Fruit fly (Drosophila melanogaster): ENCODE measurements around the gene CG9702.

The CG9702 gene

DNA sequence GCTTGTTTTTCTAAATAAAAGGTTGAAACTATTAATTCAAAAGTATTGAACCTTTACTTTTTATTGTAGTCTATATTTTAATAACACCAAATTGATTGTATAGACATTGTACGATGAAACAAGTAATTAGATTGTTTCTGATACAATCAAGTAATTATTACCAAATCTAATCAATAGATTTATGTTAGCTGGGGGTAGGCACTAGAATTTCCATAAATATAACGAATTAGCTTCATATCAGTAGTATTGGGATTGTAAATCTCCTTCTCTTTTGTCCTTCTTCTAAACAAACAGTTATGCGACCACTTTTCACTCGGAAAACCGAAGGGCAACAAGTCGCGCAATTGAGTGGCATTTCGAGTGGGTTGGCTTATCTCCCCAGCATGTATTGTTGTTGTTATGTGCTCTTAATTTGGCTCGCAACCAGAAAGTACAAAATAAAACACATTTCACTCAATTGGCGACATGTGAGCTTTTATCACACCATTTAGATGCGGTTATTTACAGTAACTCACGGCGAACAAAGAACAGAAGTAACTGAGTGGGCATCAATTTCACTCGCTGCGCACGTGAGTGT is 20.3 kb downstream of the CG9702 start:
- TF ChIP-seq Rel (GFP tag; optimal IDR thresholded peaks at IDR 0.05) (no peak), Rel (tag; optimal IDR thresholded peaks at IDR 0.05) (peak; percentile 26), brk (GFP tag; optimal IDR thresholded peaks at IDR 0.05) (no peak)

DNA sequence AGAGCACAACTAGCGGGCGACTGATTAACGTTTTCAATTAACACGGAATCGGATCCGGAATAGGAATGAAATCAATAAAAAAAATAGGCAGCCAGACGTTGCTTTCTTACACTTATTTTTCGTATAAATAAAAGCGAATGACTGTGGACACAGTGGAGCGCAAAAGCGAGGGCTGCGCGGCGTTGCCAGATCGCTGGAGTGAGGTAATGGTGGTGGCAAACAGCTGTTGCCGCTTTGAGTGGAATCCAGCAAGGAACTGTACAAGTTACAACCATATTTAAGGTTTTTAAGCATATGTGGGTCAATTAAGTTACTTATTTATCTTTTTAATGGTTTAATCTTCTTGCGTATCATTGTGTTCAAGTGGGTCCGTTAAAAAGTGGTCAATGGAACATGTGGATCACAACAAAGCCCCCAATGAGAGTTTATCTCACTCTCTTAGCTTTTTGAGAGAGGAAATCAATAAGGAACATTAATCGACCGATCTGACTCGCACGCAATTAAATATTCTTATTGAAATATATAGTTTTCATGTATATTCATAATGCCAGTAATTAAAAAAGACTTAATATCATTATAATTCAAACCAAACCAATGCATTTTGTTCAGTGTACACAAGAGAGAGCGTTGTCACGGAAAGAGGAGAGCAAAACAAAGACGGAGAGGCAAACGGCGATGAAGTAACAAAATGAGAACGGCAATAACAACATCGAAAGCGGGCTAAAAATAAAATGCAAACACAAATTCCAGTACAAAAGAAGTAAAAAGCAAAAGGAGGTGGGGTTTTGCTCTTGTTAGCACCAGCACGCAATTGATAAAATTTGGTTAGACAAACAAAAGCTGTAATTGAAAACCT is 21.2 kb downstream of the CG9702 start:
- peak; percentile 83 for TF ChIP-seq HLH106 (tag; optimal IDR thresholded peaks at IDR 0.05)
- no peak for TF ChIP-seq Vsx2 (GFP tag; optimal IDR thresholded peaks at IDR 0.05; ENCODE audit: partially characterized antibody)
- peak; percentile 84 for TF ChIP-seq Sp1 (GFP tag; optimal IDR thresholded peaks at IDR 0.05)
- peak; percentile 90 for TF ChIP-seq OdsH (GFP tag; optimal IDR thresholded peaks at IDR 0.05)
- no peak for TF ChIP-seq Mio (GFP tag; optimal IDR thresholded peaks at IDR 0.05)
- TF ChIP-seq Jra (GFP tag; optimal IDR thresholded peaks at IDR 0.05) = peak; percentile 72
- TF ChIP-seq br (GFP tag; optimal IDR thresholded peaks at IDR 0.05) = peak; percentile 94
- no peak for TF ChIP-seq Abd-B (GFP tag; optimal IDR thresholded peaks at IDR 0.05)
- TF ChIP-seq Dif (GFP tag; optimal IDR thresholded peaks at IDR 0.05; ENCODE audit: partially characterized antibody) = peak; percentile 43
- peak; percentile 67 to 95 for TF ChIP-seq foxo (GFP tag; optimal IDR thresholded peaks at IDR 0.05)
- TF ChIP-seq dmrt93B (GFP tag; optimal IDR thresholded peaks at IDR 0.05) = peak; percentile 66
- no peak for TF ChIP-seq usp (GFP tag; optimal IDR thresholded peaks at IDR 0.05)
- TF ChIP-seq Hnf4 (GFP tag; optimal IDR thresholded peaks at IDR 0.05) = peak; percentile 89
- no peak for TF ChIP-seq jim (GFP tag; optimal IDR thresholded peaks at IDR 0.05)
- TF ChIP-seq Dfd (GFP tag; optimal IDR thresholded peaks at IDR 0.05) = no peak
- TF ChIP-seq CG9705 (GFP tag; optimal IDR thresholded peaks at IDR 0.05) = peak; percentile 31
- peak; percentile 92 for TF ChIP-seq fru (GFP tag; optimal IDR thresholded peaks at IDR 0.05)
- TF ChIP-seq rgr (GFP tag; optimal IDR thresholded peaks at IDR 0.05) = peak; percentile 91
- no peak for TF ChIP-seq lola (GFP tag; optimal IDR thresholded peaks at IDR 0.05)
- TF ChIP-seq Rel (GFP tag; optimal IDR thresholded peaks at IDR 0.05) = peak; percentile 20
- peak; percentile 62 for TF ChIP-seq Rel (tag; optimal IDR thresholded peaks at IDR 0.05)
- peak; percentile 63 for TF ChIP-seq CrebA (GFP tag; optimal IDR thresholded peaks at IDR 0.05; ENCODE audit: borderline replicate concordance)
- TF ChIP-seq Hr78 (GFP tag; optimal IDR thresholded peaks at IDR 0.05) = no peak
- TF ChIP-seq psq (GFP tag; optimal IDR thresholded peaks at IDR 0.05) = peak; percentile 96
- no peak for TF ChIP-seq Myc (optimal IDR thresholded peaks at IDR 0.05)
- TF ChIP-seq GATAd (GFP tag; optimal IDR thresholded peaks at IDR 0.05) = no peak
- peak; percentile 84 for TF ChIP-seq CG32264 (GFP tag; optimal IDR thresholded peaks at IDR 0.05)
- peak; percentile 96 for TF ChIP-seq h (GFP tag; optimal IDR thresholded peaks at IDR 0.05)
- TF ChIP-seq pan (optimal IDR thresholded peaks at IDR 0.05) = no peak
- peak; percentile 87 for TF ChIP-seq sage (GFP tag; optimal IDR thresholded peaks at IDR 0.05)
- no peak for TF ChIP-seq dl (GFP tag; optimal IDR thresholded peaks at IDR 0.05; ENCODE audit: insufficient read depth in 1 of 2, partially characterized antibody in 2 of 2)
- TF ChIP-seq dsf (GFP tag; optimal IDR thresholded peaks at IDR 0.05; ENCODE audit: borderline replicate concordance) = peak; percentile 65
- peak; percentile 92 for TF ChIP-seq ey (GFP tag; optimal IDR thresholded peaks at IDR 0.05)
- TF ChIP-seq woc (GFP tag; optimal IDR thresholded peaks at IDR 0.05) = peak; percentile 65
- no peak for TF ChIP-seq N (GFP tag; optimal IDR thresholded peaks at IDR 0.05)
- peak; percentile 43 for TF ChIP-seq sv (GFP tag; optimal IDR thresholded peaks at IDR 0.05)
- no peak for TF ChIP-seq tai (GFP tag; optimal IDR thresholded peaks at IDR 0.05)
- peak; percentile 84 for TF ChIP-seq brk (GFP tag; optimal IDR thresholded peaks at IDR 0.05)
- peak; percentile 48 for TF ChIP-seq Hr83 (GFP tag; optimal IDR thresholded peaks at IDR 0.05; ENCODE audit: poor library complexity, severe bottlenecking)
